Worm (Caenorhabditis elegans): ENCODE data around the gene F07C4.6.

The F07C4.6 gene

DNA sequence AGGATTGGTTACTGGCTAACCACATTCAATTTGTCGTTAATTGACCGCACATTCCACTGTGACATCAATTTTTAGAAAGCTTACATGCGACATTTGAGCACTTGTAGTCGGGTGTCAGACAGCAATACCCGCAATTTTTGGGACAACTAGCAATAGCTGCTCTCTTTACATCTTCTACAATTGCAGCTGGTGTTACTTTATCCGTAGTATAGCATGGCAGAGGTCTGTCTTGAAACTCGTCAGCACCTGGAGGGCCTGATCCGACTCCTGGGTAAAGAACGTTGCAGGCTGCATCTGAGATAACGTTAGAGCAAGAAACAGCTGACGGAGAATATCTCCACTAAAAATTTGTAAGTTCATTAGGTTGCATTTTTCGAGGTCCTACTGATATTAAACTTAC, 12.7 kb downstream of the F07C4.6 start:
- no peak for TF ChIP-seq elt-1 (tag; optimal IDR thresholded peaks at IDR 0.05)
- TF ChIP-seq ceh-16 (tag; optimal IDR thresholded peaks at IDR 0.05): no peak
- no peak for TF ChIP-seq eor-1 (tag; optimal IDR thresholded peaks at IDR 0.05)
- TF ChIP-seq ztf-4 (tag; optimal IDR thresholded peaks at IDR 0.05): no peak
- no peak for TF ChIP-seq nhr-77 (tag; optimal IDR thresholded peaks at IDR 0.05)
- TF ChIP-seq nhr-67 (tag; optimal IDR thresholded peaks at IDR 0.05): no peak
- TF ChIP-seq fkh-10 (GFP tag; optimal IDR thresholded peaks at IDR 0.05): no peak
- no peak for TF ChIP-seq ztf-11 (tag; optimal IDR thresholded peaks at IDR 0.05)
- TF ChIP-seq nfya-1 (tag; optimal IDR thresholded peaks at IDR 0.05; ENCODE audit: insufficient read depth): no peak
- TF ChIP-seq ceh-9 (tag; optimal IDR thresholded peaks at IDR 0.05): no peak
- TF ChIP-seq unc-39 (tag; optimal IDR thresholded peaks at IDR 0.05): no peak
- no peak for TF ChIP-seq nhr-12 (tag; optimal IDR thresholded peaks at IDR 0.05)
- TF ChIP-seq pha-4 (tag; optimal IDR thresholded peaks at IDR 0.05): no peak
- no peak for TF ChIP-seq hmg-11 (tag; optimal IDR thresholded peaks at IDR 0.05)
- TF ChIP-seq nhr-23 (tag; optimal IDR thresholded peaks at IDR 0.05): no peak
- TF ChIP-seq snpc-4 (tag; optimal IDR thresholded peaks at IDR 0.05): no peak
- no peak for TF ChIP-seq lin-15B (tag; optimal IDR thresholded peaks at IDR 0.05)
- TF ChIP-seq nhr-76 (tag; optimal IDR thresholded peaks at IDR 0.05): no peak

DNA sequence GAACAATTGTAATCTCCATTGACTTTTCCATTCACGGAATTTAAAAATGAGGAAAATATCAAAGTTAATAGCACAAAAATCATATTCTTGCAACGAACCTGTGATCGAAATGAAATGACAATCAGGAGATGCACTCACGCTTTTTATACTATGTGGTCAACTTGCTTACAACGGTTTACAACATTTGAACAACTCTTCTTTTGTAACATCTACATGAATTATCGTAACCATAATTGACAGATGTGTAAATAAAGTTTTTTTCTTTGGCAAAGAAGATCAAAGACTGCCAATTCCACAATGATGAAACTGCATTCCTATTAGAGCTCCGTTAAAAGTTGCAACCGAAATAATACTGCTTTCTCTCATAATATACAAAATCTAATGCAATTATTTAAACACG, 13.1 kb downstream of the F07C4.6 start, which contains the start of gene F07C4.10:
Gene F07C4.10 (minus strand): TSS at position 101 of the 400 bp plus-strand sequence.
- TF ChIP-seq egl-27 (tag; optimal IDR thresholded peaks at IDR 0.05) (no peak), ceh-9 (tag; optimal IDR thresholded peaks at IDR 0.05) (no peak), nhr-67 (tag; optimal IDR thresholded peaks at IDR 0.05) (no peak), daf-12 (tag; optimal IDR thresholded peaks at IDR 0.05) (no peak), nhr-28 (tag; optimal IDR thresholded peaks at IDR 0.05) (no peak), mdl-1 (tag; optimal IDR thresholded peaks at IDR 0.05) (no peak), lin-39 (tag; optimal IDR thresholded peaks at IDR 0.05) (no peak), snpc-4 (tag; optimal IDR thresholded peaks at IDR 0.05) (no peak), unc-39 (tag; optimal IDR thresholded peaks at IDR 0.05) (no peak), nhr-12 (tag; optimal IDR thresholded peaks at IDR 0.05) (no peak), fos-1 (tag; optimal IDR thresholded peaks at IDR 0.05) (no peak), hmg-11 (tag; optimal IDR thresholded peaks at IDR 0.05) (no peak), elt-3 (tag; optimal IDR thresholded peaks at IDR 0.05) (no peak), nhr-76 (tag; optimal IDR thresholded peaks at IDR 0.05) (no peak), ztf-4 (tag; optimal IDR thresholded peaks at IDR 0.05) (no peak), mml-1 (tag; optimal IDR thresholded peaks at IDR 0.05) (no peak)

DNA sequence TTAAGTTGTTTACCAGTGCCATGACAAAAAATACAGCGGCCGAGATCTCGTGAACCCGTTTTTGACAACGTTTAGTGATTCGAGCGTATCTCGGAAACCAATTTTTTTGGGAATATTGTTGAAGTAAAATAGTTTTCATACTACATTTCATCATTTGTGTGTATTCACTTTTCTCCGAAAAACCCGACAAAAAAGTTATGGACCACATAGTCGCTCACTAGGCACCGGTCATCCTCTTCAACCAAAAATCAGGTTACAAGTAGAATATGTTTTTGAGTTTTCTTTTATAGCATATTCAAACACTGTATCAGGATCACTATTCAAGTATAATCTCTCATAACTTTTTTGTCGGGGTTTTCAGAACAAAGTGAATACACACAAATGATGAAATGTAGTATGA, 15.1 kb downstream of the F07C4.6 start:
- TF ChIP-seq pqm-1 (tag; optimal IDR thresholded peaks at IDR 0.05) (no peak), unc-62 (GFP tag; optimal IDR thresholded peaks at IDR 0.05) (no peak), mdl-1 (tag; optimal IDR thresholded peaks at IDR 0.05) (no peak), mml-1 (tag; optimal IDR thresholded peaks at IDR 0.05) (no peak), tbx-2 (tag; optimal IDR thresholded peaks at IDR 0.05) (no peak)

DNA sequence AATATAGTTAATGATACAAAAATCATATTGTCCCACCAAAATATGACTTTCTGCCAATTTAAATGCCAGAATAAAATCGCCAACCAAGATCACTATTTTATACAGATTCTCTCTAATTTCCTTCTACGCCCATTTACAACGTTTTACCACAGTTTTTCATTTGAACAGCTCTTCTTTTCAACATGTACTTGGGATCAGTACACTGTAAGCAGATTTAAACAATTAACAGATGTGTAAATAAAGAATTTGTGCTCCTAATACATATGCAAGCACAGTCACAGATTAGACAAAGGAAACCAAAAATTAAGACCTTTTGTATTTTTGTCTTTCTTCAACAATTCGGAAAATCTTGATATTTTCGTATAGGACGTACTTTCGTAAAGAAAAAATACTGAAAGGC, 16.8 kb downstream of the F07C4.6 start, which contains the start of gene F07C4.11:
Gene F07C4.11 (minus strand): TSS at position 101 of the 400 bp plus-strand sequence.
- TF ChIP-seq tbx-2 (tag; optimal IDR thresholded peaks at IDR 0.05): no peak
- TF ChIP-seq lin-39 (tag; optimal IDR thresholded peaks at IDR 0.05): no peak

DNA sequence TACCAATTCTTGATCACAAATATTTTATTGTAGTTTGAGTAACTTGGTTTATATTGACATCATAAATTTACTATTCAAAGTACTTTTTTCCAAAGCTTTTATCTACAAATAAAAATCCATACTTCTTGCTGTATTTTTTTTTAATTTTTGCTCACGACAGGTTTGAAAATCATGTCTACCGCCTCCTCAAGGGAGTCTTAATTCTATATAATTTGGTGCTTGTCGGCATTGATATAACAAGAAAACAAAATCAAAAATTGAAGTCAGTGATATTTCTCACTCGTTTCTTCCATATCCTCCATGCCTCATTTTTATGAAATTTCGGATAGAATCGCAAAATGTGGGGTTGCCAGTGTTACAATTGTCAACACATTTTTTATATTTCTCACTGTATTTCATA, 18.8 kb downstream of the F07C4.6 start, which contains the start of gene str-47:
Gene str-47 (plus strand): TSS at position 301 of the 400 bp plus-strand sequence.
- no peak for TF ChIP-seq nhr-43 (tag; optimal IDR thresholded peaks at IDR 0.05; ENCODE audit: poor library complexity, severe bottlenecking)
- TF ChIP-seq unc-62 (GFP tag; optimal IDR thresholded peaks at IDR 0.05): no peak
- TF ChIP-seq lin-39 (tag; optimal IDR thresholded peaks at IDR 0.05): no peak
- TF ChIP-seq lsy-12 (tag; optimal IDR thresholded peaks at IDR 0.05): no peak
- no peak for TF ChIP-seq lin-15B (tag; optimal IDR thresholded peaks at IDR 0.05)

DNA sequence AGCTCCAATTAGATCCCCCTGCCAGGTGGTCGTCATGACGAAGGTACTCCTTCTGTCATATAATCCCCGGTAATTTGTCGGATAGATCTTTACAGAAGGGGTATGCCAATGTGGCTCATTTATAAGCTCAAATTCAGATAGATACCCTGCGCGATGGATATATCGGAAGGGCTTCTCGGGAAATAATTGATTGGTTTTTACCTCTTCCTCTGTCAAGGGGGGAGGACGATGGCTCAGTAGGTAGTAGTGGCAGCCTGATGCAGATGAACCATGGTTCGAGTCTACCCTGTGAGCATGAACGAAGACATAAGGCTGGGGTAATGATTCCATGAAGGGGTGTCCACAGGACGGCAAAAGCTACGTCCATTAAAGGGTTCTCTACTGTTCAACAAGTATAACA, 20.5 kb downstream of the F07C4.6 start:
- TF ChIP-seq hmg-11 (tag; optimal IDR thresholded peaks at IDR 0.05) (no peak), snpc-4 (tag; optimal IDR thresholded peaks at IDR 0.05) (no peak), fkh-2 (tag; optimal IDR thresholded peaks at IDR 0.05) (no peak), ztf-11 (tag; optimal IDR thresholded peaks at IDR 0.05) (no peak), nhr-77 (tag; optimal IDR thresholded peaks at IDR 0.05) (no peak), daf-12 (tag; optimal IDR thresholded peaks at IDR 0.05) (no peak), lsy-12 (tag; optimal IDR thresholded peaks at IDR 0.05) (no peak), nhr-25 (tag; optimal IDR thresholded peaks at IDR 0.05) (no peak), nhr-23 (tag; optimal IDR thresholded peaks at IDR 0.05) (no peak), nhr-28 (tag; optimal IDR thresholded peaks at IDR 0.05) (no peak), ztf-4 (tag; optimal IDR thresholded peaks at IDR 0.05) (no peak), ZK546.5 (tag; optimal IDR thresholded peaks at IDR 0.05) (no peak)

All from whole organism, L3 larva.